Worm (Caenorhabditis elegans): ENCODE measurements around the gene acn-1.

- no peak for TF ChIP-seq drap-1 (GFP tag; optimal IDR thresholded peaks at IDR 0.05)
- TF ChIP-seq nhr-76 (tag; optimal IDR thresholded peaks at IDR 0.05) = no peak
- no peak for TF ChIP-seq snpc-4 (tag; optimal IDR thresholded peaks at IDR 0.05)
- TF ChIP-seq unc-62 (GFP tag; optimal IDR thresholded peaks at IDR 0.05) = no peak
- no peak for TF ChIP-seq sptf-1 (tag; optimal IDR thresholded peaks at IDR 0.05)
- no peak for TF ChIP-seq ces-1 (GFP tag; optimal IDR thresholded peaks at IDR 0.05)
- TF ChIP-seq pha-4 (tag; optimal IDR thresholded peaks at IDR 0.05) = no peak
- TF ChIP-seq ztf-11 (tag; optimal IDR thresholded peaks at IDR 0.05) = no peak
- no peak for TF ChIP-seq lsy-2 (tag; optimal IDR thresholded peaks at IDR 0.05)
- TF ChIP-seq zip-8 (tag; optimal IDR thresholded peaks at IDR 0.05) = no peak
- TF ChIP-seq unc-39 (tag; optimal IDR thresholded peaks at IDR 0.05) = no peak
- TF ChIP-seq M03D4.4 (tag; optimal IDR thresholded peaks at IDR 0.05) = no peak
- no peak for TF ChIP-seq nhr-237 (tag; optimal IDR thresholded peaks at IDR 0.05)
Measured at ce11 chrX:5122369-5122768, 25.5 kb upstream of the acn-1 start.

Measured in whole organism, mixed stage, embryonic.